Worm (Caenorhabditis elegans) whole organism, mixed stage, embryonic: ENCODE measurements around the gene clec-83.

Experiments used
- M03D4.4 ChIP-seq: sonication (generic microtip); optimal IDR thresholded peaks from 2 replicates; lab custom pipeline; 2017; ENCODE audit warnings: mild to moderate bottlenecking, missing genetic modification characterization, missing compliant biosample characterization
- bed-3 ChIP-seq: fragments of 200-800 bp; sonication (Bioruptor generic); optimal IDR thresholded peaks from 3 replicates; lab custom pipeline; 2018; ENCODE audit warnings: mild to moderate bottlenecking, missing genetic modification characterization, moderate library complexity, missing compliant biosample characterization
- blmp-1 ChIP-seq: fragments of 150-350 bp; optimal IDR thresholded peaks from 2 replicates; lab custom pipeline; 2014; ENCODE audit warnings: missing biosample characterization, missing genetic modification characterization
- ceh-39 ChIP-seq: fragments of 150-350 bp; optimal IDR thresholded peaks from 2 replicates; lab custom pipeline; 2014; ENCODE audit warnings: missing biosample characterization, missing genetic modification characterization
- ces-1 ChIP-seq: fragments of 150-350 bp; optimal IDR thresholded peaks from 2 replicates; lab custom pipeline; 2014; ENCODE audit warnings: missing biosample characterization, missing genetic modification reagents, missing genetic modification characterization
- cnd-1 ChIP-seq: fragments of 200-800 bp; sonication (Bioruptor generic); optimal IDR thresholded peaks from 2 replicates; lab custom pipeline; 2018; ENCODE audit warnings: mild to moderate bottlenecking, missing genetic modification characterization, missing compliant biosample characterization
- elt-3 ChIP-seq: fragments of 150-350 bp; optimal IDR thresholded peaks from 2 replicates; lab custom pipeline; 2014; ENCODE audit warnings: missing biosample characterization, missing genetic modification characterization
- flh-1 ChIP-seq: fragments of 200-800 bp; sonication (Bioruptor generic); optimal IDR thresholded peaks from 2 replicates; lab custom pipeline; 2018; ENCODE audit warnings: mild to moderate bottlenecking, missing genetic modification characterization, moderate library complexity, missing compliant biosample characterization
- ham-2 ChIP-seq: fragments of 200-800 bp; sonication (Bioruptor generic); optimal IDR thresholded peaks from 2 replicates; lab custom pipeline; 2018; ENCODE audit warnings: mild to moderate bottlenecking, missing genetic modification characterization, missing compliant biosample characterization
- hlh-1 ChIP-seq: fragments of 150-350 bp; optimal IDR thresholded peaks from 2 replicates; lab custom pipeline; 2014; ENCODE audit warnings: missing biosample characterization, missing genetic modification reagents, missing genetic modification characterization
- lin-13 ChIP-seq: fragments of 150-350 bp; optimal IDR thresholded peaks from 2 replicates; lab custom pipeline; 2014; ENCODE audit warnings: missing biosample characterization, missing genetic modification characterization
- lsy-2 ChIP-seq: fragments of 150-350 bp; optimal IDR thresholded peaks from 2 replicates; lab custom pipeline; 2014; ENCODE audit warnings: missing biosample characterization, missing genetic modification characterization
- mab-5 ChIP-seq: fragments of 150-350 bp; optimal IDR thresholded peaks from 2 replicates; lab custom pipeline; 2014; ENCODE audit warnings: missing biosample characterization, missing genetic modification characterization
- mep-1 ChIP-seq: fragments of 150-350 bp; optimal IDR thresholded peaks from 2 replicates; lab custom pipeline; 2017; ENCODE audit warnings: missing biosample characterization, missing genetic modification reagents, missing genetic modification characterization, inconsistent platforms
- nhr-12 ChIP-seq: fragments of 150-350 bp; optimal IDR thresholded peaks from 2 replicates; lab custom pipeline; 2014; ENCODE audit warnings: missing biosample characterization, missing genetic modification characterization
- nhr-2 ChIP-seq: fragments of 150-350 bp; optimal IDR thresholded peaks from 2 replicates; lab custom pipeline; 2014; ENCODE audit warnings: missing biosample characterization, missing genetic modification characterization
- nhr-237 ChIP-seq: fragments of 150-350 bp; optimal IDR thresholded peaks from 2 replicates; lab custom pipeline; 2014; ENCODE audit warnings: missing biosample characterization, missing genetic modification characterization
- nhr-76 ChIP-seq: sonication (generic microtip); optimal IDR thresholded peaks from 2 replicates; lab custom pipeline; 2017; ENCODE audit warnings: missing biosample characterization, missing genetic modification characterization
- pha-4 ChIP-seq: fragments of 150-350 bp; optimal IDR thresholded peaks from 2 replicates; lab custom pipeline; 2018; ENCODE audit warnings: missing biosample characterization, missing genetic modification reagents, missing genetic modification characterization
- snpc-4 ChIP-seq: fragments of 150-350 bp; optimal IDR thresholded peaks from 2 replicates; lab custom pipeline; 2014; ENCODE audit warnings: missing biosample characterization, missing genetic modification characterization
- sptf-1 ChIP-seq: sonication (generic microtip); optimal IDR thresholded peaks from 2 replicates; lab custom pipeline; 2017; ENCODE audit warnings: mild to moderate bottlenecking, missing genetic modification characterization, moderate library complexity, missing compliant biosample characterization
- tbx-8 ChIP-seq: fragments of 200-800 bp; sonication (Bioruptor generic); optimal IDR thresholded peaks from 2 replicates; lab custom pipeline; 2018; ENCODE audit warnings: mild to moderate bottlenecking, missing genetic modification characterization, moderate library complexity, missing compliant biosample characterization
- unc-120 ChIP-seq: sonication (generic microtip); optimal IDR thresholded peaks from 2 replicates; lab custom pipeline; 2017; ENCODE audit warnings: missing genetic modification characterization, missing compliant biosample characterization; ENCODE audit not compliant: poor library complexity, severe bottlenecking
- unc-39 ChIP-seq: fragments of 150-350 bp; optimal IDR thresholded peaks from 2 replicates; lab custom pipeline; 2014; ENCODE audit warnings: missing biosample characterization, missing genetic modification characterization
- zip-8 ChIP-seq: fragments of 150-350 bp; optimal IDR thresholded peaks from 2 replicates; lab custom pipeline; 2014; ENCODE audit warnings: missing biosample characterization, missing genetic modification characterization
- ztf-11 ChIP-seq: fragments of 150-350 bp; optimal IDR thresholded peaks from 2 replicates; lab custom pipeline; 2014; ENCODE audit warnings: missing biosample characterization, missing genetic modification characterization

Gene clec-83

ce11 chrIV:2799890-2800289 lies 41.4 kb downstream of the clec-83 start:
- TF ChIP-seq cnd-1 (tag; lab: Kevin White, UChicago) (no peak), nhr-2 (tag; lab: Kevin White, UChicago) (no peak)

ce11 chrIV:2799389-2799788 lies 41.9 kb downstream of the clec-83 start, which contains the start of gene Y54G2A.10:
Gene Y54G2A.10, plus strand, starts transcription at chrIV:2799689.
- TF ChIP-seq zip-8 (tag; lab: Kevin White, UChicago) (no peak), flh-1 (GFP tag; lab: Kevin White, UChicago) (no peak), snpc-4 (tag; lab: Kevin White, UChicago) (no peak), M03D4.4 (tag; lab: Kevin White, UChicago) (no peak), lsy-2 (no peak), elt-3 (no peak), pha-4 (tag; lab: Kevin White, UChicago) (no peak), tbx-8 (GFP tag; lab: Kevin White, UChicago) (no peak), hlh-1 (tag; lab: Kevin White, UChicago) (no peak), lin-13 (no peak)

DNA sequence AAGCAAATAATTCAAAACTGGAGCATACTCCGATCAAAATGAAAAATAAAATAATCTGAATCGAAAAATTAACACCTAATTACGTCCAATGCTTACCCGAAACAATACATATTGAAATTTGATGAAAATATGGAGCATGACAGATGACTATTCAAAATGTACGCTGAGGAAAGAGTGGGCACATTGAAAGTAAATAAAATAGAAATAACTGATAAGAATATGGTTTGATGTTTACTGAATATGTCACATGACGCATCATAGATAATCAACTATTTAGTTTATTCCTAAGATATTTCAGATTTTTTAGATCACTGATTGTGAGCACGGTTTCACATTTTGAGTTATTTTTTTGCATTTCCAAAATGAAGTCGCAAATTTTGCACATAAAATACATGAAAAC lies 42.9 kb downstream of the clec-83 start, which contains the start of gene Y54G2A.52:
Gene Y54G2A.52 (minus strand): TSS at position 348 of the 400 bp plus-strand sequence.
- TF ChIP-seq flh-1 (GFP tag; lab: Kevin White, UChicago) = no peak
- no peak for TF ChIP-seq hlh-1 (tag; lab: Kevin White, UChicago)
- TF ChIP-seq cnd-1 (tag; lab: Kevin White, UChicago) = no peak
- no peak for TF ChIP-seq nhr-12 (tag; lab: Kevin White, UChicago)
- no peak for TF ChIP-seq sptf-1 (tag; lab: Kevin White, UChicago)
- TF ChIP-seq mep-1 (tag; lab: Kevin White, UChicago) = no peak
- no peak for TF ChIP-seq unc-120 (tag; lab: Kevin White, UChicago)
- no peak for TF ChIP-seq ztf-11 (tag; lab: Kevin White, UChicago)
- TF ChIP-seq, all 35 proteins: peak for 0

- TF ChIP-seq mab-5 (no peak), ces-1 (GFP tag; lab: Kevin White, UChicago) (no peak), unc-39 (tag; lab: Kevin White, UChicago) (no peak), bed-3 (GFP tag; lab: Kevin White, UChicago) (no peak), M03D4.4 (tag; lab: Kevin White, UChicago) (no peak), unc-120 (tag; lab: Kevin White, UChicago) (no peak), hlh-1 (tag; lab: Kevin White, UChicago) (no peak), nhr-76 (tag; lab: Kevin White, UChicago) (no peak), blmp-1 (tag; lab: Kevin White, UChicago) (no peak), nhr-237 (tag; lab: Kevin White, UChicago) (no peak), ceh-39 (tag; lab: Kevin White, UChicago) (no peak), ham-2 (GFP tag; lab: Kevin White, UChicago) (no peak)
These were observed 47.3 kb downstream of the clec-83 start for ce11 chrIV:2793956-2794355.
